Worm (Caenorhabditis elegans) whole organism, L1 larva: ENCODE data around the gene tbx-37.

Source experiments
- C04F5.9 ChIP-seq: sonication (generic microtip); optimal IDR thresholded peaks from 2 replicates; lab custom pipeline; 2016; ENCODE audit warnings: missing genetic modification characterization, missing compliant biosample characterization
- F16B12.6 ChIP-seq: fragments of 150-350 bp; optimal IDR thresholded peaks from 2 replicates; lab custom pipeline; 2014; ENCODE audit warnings: missing biosample characterization, missing genetic modification characterization
- Y116A8C.19 ChIP-seq: sonication (generic microtip); optimal IDR thresholded peaks from 2 replicates; lab custom pipeline; 2016; ENCODE audit warnings: missing compliant biosample characterization, missing genetic modification characterization, borderline replicate concordance
- ceh-82 ChIP-seq, 3 experiments: fragments of 150-350 bp in 1 of 3; sonication (generic microtip) in 2 of 3; optimal IDR thresholded peaks; 2 replicates each; lab custom pipeline; 2014 to 2017; ENCODE audit warnings: missing biosample characterization in 3 of 3, missing genetic modification characterization in 3 of 3
- ceh-88 ChIP-seq: fragments of 200-800 bp; sonication (Bioruptor generic); IDR thresholded peaks from 2 replicates; pipeline ENCODE4 v1.3.6; 2022; ENCODE audit warnings: missing genetic modification characterization, missing compliant biosample characterization
- dpl-1 ChIP-seq, 3 experiments: fragments of 150-350 bp in 2 of 3; sonication (generic microtip) in 1 of 3; optimal IDR thresholded peaks; 2 replicates each; lab custom pipeline; 2014 to 2017; ENCODE audit warnings: missing biosample characterization in 3 of 3, missing genetic modification characterization in 3 of 3, missing genetic modification reagents in 3 of 3
- efl-3 ChIP-seq: fragments of 200-800 bp; sonication (Bioruptor generic); optimal IDR thresholded peaks from 2 replicates; lab custom pipeline; 2018; ENCODE audit warnings: mild to moderate bottlenecking, missing genetic modification characterization, missing compliant biosample characterization
- egl-13 ChIP-seq: sonication (generic microtip); optimal IDR thresholded peaks from 2 replicates; lab custom pipeline; 2016; ENCODE audit warnings: missing genotype, missing genetic modification reagents, missing genetic modification characterization, missing compliant biosample characterization
- egl-27 ChIP-seq, 2 experiments: fragments of 150-350 bp in 1 of 2; sonication (generic microtip); optimal IDR thresholded peaks; 3 replicates each; lab custom pipeline; 2017 to 2018; ENCODE audit warnings: missing biosample characterization in 2 of 2, missing genetic modification characterization in 2 of 2, missing genetic modification reagents in 2 of 2
- fkh-8 ChIP-seq: sonication (generic microtip); optimal IDR thresholded peaks from 2 replicates; lab custom pipeline; 2016; ENCODE audit warnings: mild to moderate bottlenecking, missing genetic modification characterization, missing compliant biosample characterization
- hpl-2 ChIP-seq: fragments of 150-350 bp; optimal IDR thresholded peaks from 2 replicates; lab custom pipeline; 2014; ENCODE audit warnings: missing biosample characterization, missing genetic modification reagents, missing genetic modification characterization
- isw-1 ChIP-seq: fragments of 200-800 bp; sonication (Bioruptor generic); IDR thresholded peaks from 2 replicates; pipeline ENCODE4 v1.3.6; 2022; ENCODE audit warnings: missing genetic modification characterization, missing compliant biosample characterization
- lin-13 ChIP-seq: fragments of 150-350 bp; optimal IDR thresholded peaks from 2 replicates; lab custom pipeline; 2014; ENCODE audit warnings: missing biosample characterization, missing genetic modification reagents, missing genetic modification characterization
- lin-14 ChIP-seq: fragments of 200-800 bp; sonication (Bioruptor generic); optimal IDR thresholded peaks from 2 replicates; lab custom pipeline; 2018; ENCODE audit warnings: mild to moderate bottlenecking, missing genetic modification characterization, moderate library complexity, missing compliant biosample characterization
- lir-3 ChIP-seq: sonication (generic microtip); optimal IDR thresholded peaks from 2 replicates; lab custom pipeline; 2016; ENCODE audit warnings: mild to moderate bottlenecking, missing genetic modification characterization, moderate library complexity, missing compliant biosample characterization; ENCODE audit not compliant: poor library complexity
- lsy-2 ChIP-seq, 2 experiments: fragments of 150-350 bp; optimal IDR thresholded peaks; 2 replicates each; lab custom pipeline; 2014; ENCODE audit warnings: missing biosample characterization in 2 of 2, missing genetic modification characterization in 2 of 2
- nhr-237 ChIP-seq: fragments of 150-350 bp; optimal IDR thresholded peaks from 2 replicates; lab custom pipeline; 2014; ENCODE audit warnings: missing biosample characterization, missing genetic modification characterization
- nhr-76 ChIP-seq: sonication (generic microtip); optimal IDR thresholded peaks from 2 replicates; lab custom pipeline; 2017; ENCODE audit warnings: missing biosample characterization, missing genetic modification characterization
- nhr-84 ChIP-seq: sonication (generic microtip); optimal IDR thresholded peaks from 2 replicates; lab custom pipeline; 2017; ENCODE audit warnings: missing biosample characterization, missing genetic modification characterization
- nhr-85 ChIP-seq: sonication (generic microtip); peaks from one replicate; lab custom pipeline; 2016; ENCODE audit warnings: missing genetic modification characterization, inconsistent platforms, missing compliant biosample characterization
- rnt-1 ChIP-seq: sonication (generic microtip); optimal IDR thresholded peaks from 2 replicates; lab custom pipeline; 2016; ENCODE audit warnings: mild to moderate bottlenecking, missing genetic modification characterization, moderate library complexity, missing compliant biosample characterization
- tbx-2 ChIP-seq: sonication (generic microtip); optimal IDR thresholded peaks from 2 replicates; lab custom pipeline; 2016; ENCODE audit warnings: missing genetic modification characterization, missing compliant biosample characterization
- tlp-1 ChIP-seq: fragments of 150-350 bp; optimal IDR thresholded peaks from 2 replicates; lab custom pipeline; 2014; ENCODE audit warnings: missing biosample characterization, missing genetic modification characterization
- unc-62 ChIP-seq: fragments of 150-350 bp; optimal IDR thresholded peaks from 2 replicates; lab custom pipeline; 2014; ENCODE audit warnings: missing biosample characterization, missing genetic modification reagents, missing genetic modification characterization
- unc-86 ChIP-seq: sonication (generic microtip); optimal IDR thresholded peaks from 2 replicates; lab custom pipeline; 2016; ENCODE audit warnings: missing genetic modification characterization, missing compliant biosample characterization
- unc-98 ChIP-seq: fragments of 200-800 bp; sonication (Bioruptor generic); IDR thresholded peaks from 2 replicates; pipeline ENCODE4 v1.3.6; 2022; ENCODE audit warnings: missing genetic modification characterization, missing compliant biosample characterization
- vab-15 ChIP-seq: sonication (generic microtip); optimal IDR thresholded peaks from 2 replicates; lab custom pipeline; 2017; ENCODE audit warnings: missing genotype, mild to moderate bottlenecking, missing genetic modification characterization, missing compliant biosample characterization
- zag-1 ChIP-seq: fragments of 150-350 bp; optimal IDR thresholded peaks from 2 replicates; lab custom pipeline; 2014; ENCODE audit warnings: missing biosample characterization, missing genetic modification characterization
- zip-4 ChIP-seq: fragments of 200-800 bp; sonication (Bioruptor generic); optimal IDR thresholded peaks from 2 replicates; lab custom pipeline; 2018; ENCODE audit warnings: mild to moderate bottlenecking, missing genetic modification characterization, moderate library complexity, missing compliant biosample characterization
- ztf-4 ChIP-seq: fragments of 150-350 bp; optimal IDR thresholded peaks from 2 replicates; lab custom pipeline; 2014; ENCODE audit warnings: missing biosample characterization, missing genetic modification characterization

tbx-37 gene

ce11 chrIII:11185483-11186115, 41.3 kb downstream of the tbx-37 start (continued):
- no peak for TF ChIP-seq vab-15 (tag; lab: Kevin White, UChicago)
- TF ChIP-seq lin-13 (GFP tag; lab: Kevin White, UChicago) = no peak
- peak; percentile 48 for TF ChIP-seq unc-86 (tag; lab: Kevin White, UChicago)
- TF ChIP-seq ztf-4 (tag; lab: Kevin White, UChicago) = no peak
- TF ChIP-seq unc-62 (GFP tag; lab: Kevin White, UChicago) = no peak
- TF ChIP-seq egl-27 (tag; optimal IDR thresholded peaks at IDR 0.05; lab: Kevin White, UChicago) = no peak
- TF ChIP-seq lir-3 = no peak
- TF ChIP-seq F16B12.6 (tag; lab: Kevin White, UChicago) = no peak
- no peak for TF ChIP-seq zag-1
- TF ChIP-seq ceh-82 (tag; optimal IDR thresholded peaks at IDR 0.05; lab: Kevin White, UChicago) = peak in 1 of 3 experiments; percentile 44
- TF ChIP-seq lsy-2 (tag; optimal IDR thresholded peaks at IDR 0.05; lab: Kevin White, UChicago) = peak in 1 of 2 experiments; percentile 5
- no peak for TF ChIP-seq isw-1 (GFP tag; lab: Robert Waterston, UW)
- TF ChIP-seq efl-3 (GFP tag; lab: Kevin White, UChicago) = no peak
- no peak for TF ChIP-seq C04F5.9
- peak; percentile 4 for TF ChIP-seq rnt-1 (tag; lab: Kevin White, UChicago)
- TF ChIP-seq tlp-1 (tag; lab: Kevin White, UChicago) = no peak
- TF ChIP-seq hpl-2 (GFP tag; lab: Kevin White, UChicago) = no peak
- peak; percentile 94 for TF ChIP-seq lin-14 (GFP tag; lab: Kevin White, UChicago)
- no peak for TF ChIP-seq Y116A8C.19
- no peak for TF ChIP-seq nhr-84 (tag; lab: Kevin White, UChicago)
- TF ChIP-seq unc-98 = no peak
- peak; percentile 50 for TF ChIP-seq fkh-8 (tag; lab: Kevin White, UChicago)
- TF ChIP-seq nhr-76 = no peak
- TF ChIP-seq dpl-1 (GFP tag; optimal IDR thresholded peaks at IDR 0.05; lab: Kevin White, UChicago) = no peak
- TF ChIP-seq ceh-88 (GFP tag; lab: Robert Waterston, UW) = no peak
- TF ChIP-seq tbx-2 (tag; lab: Kevin White, UChicago) = no peak
- no peak for TF ChIP-seq zip-4
- TF ChIP-seq egl-13 (tag; lab: Kevin White, UChicago) = peak; percentile 24
- no peak for TF ChIP-seq nhr-237
- TF ChIP-seq, all 84 proteins: peak for 14

ce11 chrIII:11175642-11176217, 51.2 kb downstream of the tbx-37 start:
- TF ChIP-seq nhr-85 (tag; lab: Kevin White, UChicago) = no peak
